Worm (Caenorhabditis elegans): ENCODE results near the gene clec-57.
"Not testable (repeated sequence)": the region's sequence is repeated elsewhere in the genome, so short reads cannot be mapped to it uniquely, and the experiment has no call there.

Gene clec-57

ce11 chrV:14463087-14463486 is 5.9 kb upstream of the clec-57 start, which contains the start of gene F08H9.3:
TSS of gene F08H9.3 (minus strand) at chrV:14463338.
- TF ChIP-seq sma-9 (GFP tag; optimal IDR thresholded peaks at IDR 0.05) (peak; percentile 39), gmeb-1 (tag; optimal IDR thresholded peaks at IDR 0.05) (peak; percentile 9), snpc-4 (tag; optimal IDR thresholded peaks at IDR 0.05) (peak; percentile 85)
- not testable (repeated sequence) for TF ChIP-seq sma-9 (tag; optimal IDR thresholded peaks at IDR 0.05)

- no peak for TF ChIP-seq sma-9 (GFP tag; optimal IDR thresholded peaks at IDR 0.05)
- TF ChIP-seq sma-9 (tag; optimal IDR thresholded peaks at IDR 0.05) = no peak
- peak; percentile 0 for TF ChIP-seq nhr-129 (tag; optimal IDR thresholded peaks at IDR 0.05)
- peak; percentile 45 for TF ChIP-seq C34F6.9 (tag; optimal IDR thresholded peaks at IDR 0.05)
- TF ChIP-seq unc-55 (GFP tag; optimal IDR thresholded peaks at IDR 0.05) = peak; percentile 20
These were observed 4.7 kb upstream of the clec-57 start, which contains the start of gene F08H9.4 for ce11 chrV:14464368-14464767. TSS of gene F08H9.4 (minus strand) at chrV:14464428.

- peak; percentile 16 for TF ChIP-seq nhr-129 (tag; optimal IDR thresholded peaks at IDR 0.05)
- peak; percentile 19 for TF ChIP-seq lin-13 (GFP tag; optimal IDR thresholded peaks at IDR 0.05)
- TF ChIP-seq ceh-16 (tag; optimal IDR thresholded peaks at IDR 0.05) = peak; percentile 51
- TF ChIP-seq unc-62 (GFP tag; optimal IDR thresholded peaks at IDR 0.05) = no peak
- no peak for TF ChIP-seq nhr-11 (tag; optimal IDR thresholded peaks at IDR 0.05)
- peak; percentile 70 for TF ChIP-seq sma-3 (GFP tag; optimal IDR thresholded peaks at IDR 0.05)
- TF ChIP-seq zag-1 (tag; optimal IDR thresholded peaks at IDR 0.05) = peak; percentile 16
- peak; percentile 13 for TF ChIP-seq fos-1 (tag; optimal IDR thresholded peaks at IDR 0.05)
- no peak for TF ChIP-seq aly-2 (tag; optimal IDR thresholded peaks at IDR 0.05)
- peak; percentile 7 for TF ChIP-seq ama-1 (optimal IDR thresholded peaks at IDR 0.05)
- peak; percentile 40 for TF ChIP-seq crh-2 (tag; optimal IDR thresholded peaks at IDR 0.05)
- no peak for TF ChIP-seq ceh-82 (tag; optimal IDR thresholded peaks at IDR 0.05)
- TF ChIP-seq F13H6.1 (tag; optimal IDR thresholded peaks at IDR 0.05) = peak; percentile 3
- TF ChIP-seq egl-27 (tag; optimal IDR thresholded peaks at IDR 0.05) = peak; percentile 20
- peak; percentile 5 for TF ChIP-seq C34F6.9 (tag; optimal IDR thresholded peaks at IDR 0.05)
- TF ChIP-seq snpc-4 (tag; optimal IDR thresholded peaks at IDR 0.05) = peak; percentile 96
- TF ChIP-seq nhr-21 (tag; optimal IDR thresholded peaks at IDR 0.05) = peak; percentile 59
- TF ChIP-seq sma-9 (GFP tag; optimal IDR thresholded peaks at IDR 0.05) = peak; percentile 73
- TF ChIP-seq sma-9 (tag; optimal IDR thresholded peaks at IDR 0.05) = no peak
These were observed 696 bp upstream of the clec-57 start, which contains the start of gene srz-97 for ce11 chrV:14468196-14468874. TSS of gene srz-97 (minus strand) at chrV:14468246.

ce11 chrV:14472229-14472628 is 3.2 kb downstream of the clec-57 start, which contains the start of gene clec-227:
TSS of gene clec-227 (plus strand) at chrV:14472529.
- TF ChIP-seq nhr-6 (tag; optimal IDR thresholded peaks at IDR 0.05) (no peak), lin-13 (GFP tag; optimal IDR thresholded peaks at IDR 0.05) (no peak), C34F6.9 (tag; optimal IDR thresholded peaks at IDR 0.05) (no peak), nhr-129 (tag; optimal IDR thresholded peaks at IDR 0.05) (no peak), unc-39 (tag; optimal IDR thresholded peaks at IDR 0.05) (no peak), lin-39 (tag; optimal IDR thresholded peaks at IDR 0.05) (no peak)

- TF ChIP-seq nhr-25 (tag; optimal IDR thresholded peaks at IDR 0.05) = no peak
- TF ChIP-seq skn-1 (tag; optimal IDR thresholded peaks at IDR 0.05) = no peak
- TF ChIP-seq lin-11 (tag; optimal IDR thresholded peaks at IDR 0.05) = no peak
- no peak for TF ChIP-seq lin-39 (tag; optimal IDR thresholded peaks at IDR 0.05)
- TF ChIP-seq ceh-82 (tag; optimal IDR thresholded peaks at IDR 0.05) = no peak
- TF ChIP-seq Y55F3AM.14 (GFP tag; optimal IDR thresholded peaks at IDR 0.05) = no peak
- TF ChIP-seq lsy-2 (tag; optimal IDR thresholded peaks at IDR 0.05) = no peak
- no peak for TF ChIP-seq lin-13 (GFP tag; optimal IDR thresholded peaks at IDR 0.05)
- no peak for TF ChIP-seq gmeb-1 (tag; optimal IDR thresholded peaks at IDR 0.05)
- no peak for TF ChIP-seq nhr-129 (tag; optimal IDR thresholded peaks at IDR 0.05)
- TF ChIP-seq dmd-4 (tag; optimal IDR thresholded peaks at IDR 0.05) = no peak
- no peak for TF ChIP-seq sem-4 (tag; optimal IDR thresholded peaks at IDR 0.05)
- TF ChIP-seq C34F6.9 (tag; optimal IDR thresholded peaks at IDR 0.05) = no peak
- TF ChIP-seq unc-39 (tag; optimal IDR thresholded peaks at IDR 0.05) = no peak
- no peak for TF ChIP-seq blmp-1 (tag; optimal IDR thresholded peaks at IDR 0.05; ENCODE audit: insufficient read depth)
These were observed 5.1 kb downstream of the clec-57 start, which contains the start of gene clec-56 for ce11 chrV:14474099-14474498. TSS of gene clec-56 (plus strand) at chrV:14474399.
